Fruit fly (Drosophila melanogaster): ENCODE measurements around the gene Mulk.

Gene Mulk

dm6 chr2L:10269854-10270253, at the start of gene Mulk:
Mulk (plus strand) TSS chr2L:10270051.
- TF ChIP-seq CG14655 (GFP tag; optimal IDR thresholded peaks at IDR 0.05) = no peak
- TF ChIP-seq Ets98B (GFP tag; IDR thresholded peaks at IDR 0.05) = no peak
- TF ChIP-seq rn (GFP tag; IDR thresholded peaks at IDR 0.05) = no peak

dm6 chr2L:10220501-10221386, 49.1 kb upstream of the Mulk start, which contains the start of the genes Npc1a and Prosalpha6:
Npc1a (minus strand) TSS chr2L:10221216.
Prosalpha6 (plus strand) TSS chr2L:10221351.
- TF ChIP-seq Ets98B (GFP tag; IDR thresholded peaks at IDR 0.05) = no peak
- TF ChIP-seq CG8159 (tag; optimal IDR thresholded peaks at IDR 0.05) = no peak
- peak; percentile 31 for TF ChIP-seq CG15710 (tag; optimal IDR thresholded peaks at IDR 0.05)

dm6 chr2L:10221387-10221705, 48.5 kb upstream of the Mulk start:
- no peak for TF ChIP-seq CG14655 (GFP tag; optimal IDR thresholded peaks at IDR 0.05)
- no peak for TF ChIP-seq Ets98B (GFP tag; IDR thresholded peaks at IDR 0.05)
- TF ChIP-seq CG32121 (GFP tag; IDR thresholded peaks at IDR 0.05) = no peak
- TF ChIP-seq Pif1B (GFP tag; optimal IDR thresholded peaks at IDR 0.05) = no peak
- no peak for TF ChIP-seq CG15710 (tag; optimal IDR thresholded peaks at IDR 0.05)
- TF ChIP-seq CG10348 (GFP tag; IDR thresholded peaks at IDR 0.05) = no peak
- no peak for TF ChIP-seq CG8159 (tag; optimal IDR thresholded peaks at IDR 0.05)
- no peak for TF ChIP-seq Pif1A (GFP tag; optimal IDR thresholded peaks at IDR 0.05)
- TF ChIP-seq fd96Ca (GFP tag; IDR thresholded peaks at IDR 0.05) = no peak

- TF ChIP-seq CG10348 (GFP tag; IDR thresholded peaks at IDR 0.05) (no peak), D1 (tag; optimal IDR thresholded peaks at IDR 0.05) (peak; percentile 25)
Measured at dm6 chr2L:10222550-10223231, 47.2 kb upstream of the Mulk start, which contains the start of gene Bcs1. Bcs1 (plus strand) TSS chr2L:10222657.

- TF ChIP-seq Snoo (tag; optimal IDR thresholded peaks at IDR 0.05) = no peak
- no peak for TF ChIP-seq CG17806 (tag; optimal IDR thresholded peaks at IDR 0.05)
- TF ChIP-seq CG10348 (GFP tag; IDR thresholded peaks at IDR 0.05) = no peak
- TF ChIP-seq CG4496 (GFP tag; IDR thresholded peaks at IDR 0.05) = no peak
- no peak for TF ChIP-seq EcR (GFP tag; optimal IDR thresholded peaks at IDR 0.05)
- no peak for TF ChIP-seq rn (GFP tag; IDR thresholded peaks at IDR 0.05)
- TF ChIP-seq CG8301 (tag; optimal IDR thresholded peaks at IDR 0.05) = no peak
- TF ChIP-seq Ets98B (GFP tag; IDR thresholded peaks at IDR 0.05) = no peak
- TF ChIP-seq D1 (tag; optimal IDR thresholded peaks at IDR 0.05) = no peak
- no peak for TF ChIP-seq CG34367 (tag; optimal IDR thresholded peaks at IDR 0.05)
Measured at dm6 chr2L:10226213-10226723, 43.6 kb upstream of the Mulk start.

dm6 chr2L:10226724-10227407, 43.0 kb upstream of the Mulk start, which contains the start of gene CG5708:
CG5708 (minus strand) TSS chr2L:10226808.
- TF ChIP-seq CG15710 (tag; optimal IDR thresholded peaks at IDR 0.05) (peak; percentile 11), fd96Ca (GFP tag; IDR thresholded peaks at IDR 0.05) (no peak)

- TF ChIP-seq CG34367 (tag; optimal IDR thresholded peaks at IDR 0.05) (no peak), CG13204 (GFP tag; optimal IDR thresholded peaks at IDR 0.05) (no peak), gl (tag; optimal IDR thresholded peaks at IDR 0.05) (no peak), CG14655 (GFP tag; optimal IDR thresholded peaks at IDR 0.05) (no peak), CG12605 (GFP tag; IDR thresholded peaks at IDR 0.05) (no peak), CG10348 (GFP tag; IDR thresholded peaks at IDR 0.05) (no peak), CG8301 (tag; optimal IDR thresholded peaks at IDR 0.05) (no peak), CG32121 (GFP tag; IDR thresholded peaks at IDR 0.05) (no peak), CG15710 (tag; optimal IDR thresholded peaks at IDR 0.05) (no peak), CG9948 (tag; optimal IDR thresholded peaks at IDR 0.05) (no peak)
Measured at dm6 chr2L:10230455-10230854, 39.4 kb upstream of the Mulk start.

Measured in whole organism, pupa.